Worm (Caenorhabditis elegans) whole organism, L1 larva: ENCODE measurements around the gene srxa-7.

ENCODE experiments used
- ces-1 ChIP-seq: fragments of 150-350 bp; optimal IDR thresholded peaks from 2 replicates; lab custom pipeline; 2014; ENCODE audit warnings: missing biosample characterization, missing genetic modification reagents, missing genetic modification characterization
- fkh-10 ChIP-seq: sonication (generic microtip); optimal IDR thresholded peaks from 2 replicates; lab custom pipeline; 2017; ENCODE audit warnings: missing biosample characterization, missing genetic modification reagents, missing genetic modification characterization
- irx-1 ChIP-seq: sonication (generic microtip); optimal IDR thresholded peaks from 2 replicates; lab custom pipeline; 2016; ENCODE audit warnings: missing genetic modification characterization, missing compliant biosample characterization
- mdl-1 ChIP-seq, 2 experiments: fragments of 150-350 bp; optimal IDR thresholded peaks; 2 replicates each; lab custom pipeline; 2014 to 2017; ENCODE audit warnings: missing biosample characterization in 2 of 2, missing genetic modification characterization in 2 of 2, inconsistent platforms in 1 of 2
- nhr-11 ChIP-seq: fragments of 150-350 bp; optimal IDR thresholded peaks from 2 replicates; lab custom pipeline; 2014; ENCODE audit warnings: missing biosample characterization, missing genetic modification characterization
- nhr-12 ChIP-seq: sonication (generic microtip); optimal IDR thresholded peaks from 2 replicates; lab custom pipeline; 2017; ENCODE audit warnings: missing biosample characterization, missing genetic modification characterization
- nhr-19 ChIP-seq: fragments of 200-800 bp; sonication (Bioruptor generic); conservative IDR thresholded peaks from 2 replicates; pipeline ENCODE4 v1.3.6; 2022; ENCODE audit warnings: missing genetic modification characterization, missing compliant biosample characterization
- nhr-28 ChIP-seq: fragments of 150-350 bp; optimal IDR thresholded peaks from 2 replicates; lab custom pipeline; 2014; ENCODE audit warnings: missing biosample characterization, missing genetic modification characterization
- tlp-1 ChIP-seq: fragments of 150-350 bp; optimal IDR thresholded peaks from 2 replicates; lab custom pipeline; 2014; ENCODE audit warnings: missing biosample characterization, missing genetic modification characterization
- unc-130 ChIP-seq: fragments of 150-350 bp; optimal IDR thresholded peaks from 2 replicates; lab custom pipeline; 2017; ENCODE audit warnings: missing biosample characterization, missing genetic modification characterization, inconsistent platforms
- ztf-4 ChIP-seq: fragments of 150-350 bp; optimal IDR thresholded peaks from 2 replicates; lab custom pipeline; 2014; ENCODE audit warnings: missing biosample characterization, missing genetic modification characterization

ce11 chrV:16354675-16355074 lies 47.3 kb downstream of the srxa-7 start:
- TF ChIP-seq nhr-11 (tag; lab: Kevin White, UChicago) (no peak), unc-130 (no peak), nhr-12 (tag; lab: Kevin White, UChicago) (no peak), ces-1 (no peak), mdl-1 (tag; optimal IDR thresholded peaks at IDR 0.05; lab: Kevin White, UChicago) (no peak), irx-1 (tag; lab: Kevin White, UChicago) (no peak), tlp-1 (tag; lab: Kevin White, UChicago) (no peak), fkh-10 (no peak), nhr-19 (no peak), ztf-4 (no peak), nhr-28 (tag; lab: Kevin White, UChicago) (no peak)
